Worm (Caenorhabditis elegans) whole organism, L4 larva: ENCODE results near the gene T28A11.4.
A peak's percentile ranks its signal among the peaks of the same experiment; 100 is the strongest.

ENCODE experiments used
- dpl-1 ChIP-seq: fragments of 150-350 bp; optimal IDR thresholded peaks from 2 replicates; lab custom pipeline; 2014; ENCODE audit warnings: missing biosample characterization, missing genetic modification reagents, missing genetic modification characterization
- dve-1 ChIP-seq: sonication (generic microtip); optimal IDR thresholded peaks from 2 replicates; lab custom pipeline; 2017; ENCODE audit warnings: antibody characterized with exemption, mild to moderate bottlenecking, missing genetic modification characterization, missing compliant biosample characterization; ENCODE audit not compliant: insufficient read depth
- fkh-10 ChIP-seq: fragments of 150-350 bp; optimal IDR thresholded peaks from 2 replicates; lab custom pipeline; 2014; ENCODE audit warnings: missing biosample characterization, missing genetic modification reagents, missing genetic modification characterization
- fos-1 ChIP-seq: fragments of 150-350 bp; optimal IDR thresholded peaks from 2 replicates; lab custom pipeline; 2014; ENCODE audit warnings: missing biosample characterization, missing genetic modification characterization
- lin-13 ChIP-seq: fragments of 150-350 bp; optimal IDR thresholded peaks from 2 replicates; lab custom pipeline; 2014; ENCODE audit warnings: missing biosample characterization, missing genetic modification reagents, missing genetic modification characterization
- lsy-2 ChIP-seq, 2 experiments: fragments of 150-350 bp in 1 of 2; sonication (generic microtip) in 1 of 2; optimal IDR thresholded peaks; 2 replicates each; lab custom pipeline; 2014 to 2017; ENCODE audit warnings: missing biosample characterization in 2 of 2, missing genetic modification characterization in 2 of 2
- madf-9 ChIP-seq: fragments of 200-800 bp; sonication (Bioruptor generic); conservative IDR thresholded peaks from 2 replicates; pipeline ENCODE4 v1.3.6; 2022; ENCODE audit warnings: missing genetic modification reagents, missing genetic modification characterization, missing compliant biosample characterization
- mes-2 ChIP-seq: sonication (generic microtip); optimal IDR thresholded peaks from 2 replicates; lab custom pipeline; 2016; ENCODE audit warnings: missing genotype, mild to moderate bottlenecking, missing genetic modification characterization, missing compliant biosample characterization; ENCODE audit not compliant: poor library complexity, severe bottlenecking
- nhr-11 ChIP-seq: fragments of 150-350 bp; optimal IDR thresholded peaks from 2 replicates; lab custom pipeline; 2014; ENCODE audit warnings: missing biosample characterization, missing genetic modification characterization
- nhr-28 ChIP-seq: fragments of 150-350 bp; optimal IDR thresholded peaks from 2 replicates; lab custom pipeline; 2014; ENCODE audit warnings: missing biosample characterization, missing genetic modification characterization
- snpc-4 ChIP-seq: fragments of 150-350 bp; optimal IDR thresholded peaks from 2 replicates; lab custom pipeline; 2014; ENCODE audit warnings: missing biosample characterization, missing genetic modification characterization
- unc-62 ChIP-seq, 3 experiments: fragments of 150-350 bp in 1 of 3; sonication (generic microtip); optimal IDR thresholded peaks in 2 of 3; peaks in 1 of 3; 1 replicate in 1 of 3; 2 replicates in 2 of 3; lab custom pipeline; 2014 to 2017; ENCODE audit warnings: missing biosample characterization in 3 of 3, missing genetic modification characterization in 3 of 3, missing genetic modification reagents in 3 of 3, missing genotype in 1 of 3
- zfp-3 ChIP-seq: fragments of 200-800 bp; sonication (Bioruptor generic); conservative IDR thresholded peaks from 2 replicates; pipeline ENCODE4 v1.3.6; 2022; ENCODE audit warnings: missing genetic modification reagents, missing genetic modification characterization, missing compliant biosample characterization

DNA sequence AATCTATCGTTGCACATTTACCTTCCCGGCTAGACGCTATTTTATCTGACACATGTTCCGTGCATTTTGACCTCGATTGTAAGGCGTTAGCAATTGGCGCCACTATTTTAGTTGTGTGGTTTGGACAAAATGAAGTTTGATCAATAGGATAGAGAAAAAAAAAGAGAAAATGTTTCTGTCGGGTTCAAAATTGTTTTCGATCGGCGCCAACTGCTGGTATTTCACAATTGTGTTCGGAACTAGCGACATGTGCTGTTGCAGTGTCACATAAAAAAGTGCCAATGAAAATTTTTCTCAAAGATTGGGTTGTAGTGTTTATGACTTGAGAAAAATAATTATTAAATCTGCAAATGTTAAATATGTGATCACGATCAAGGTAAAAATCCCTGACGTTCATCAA lies 5.3 kb downstream of the T28A11.4 start:
- TF ChIP-seq snpc-4 (no peak), lsy-2 (tag; optimal IDR thresholded peaks at IDR 0.05; lab: Kevin White, UChicago) (no peak), dve-1 (no peak), dpl-1 (no peak), lin-13 (GFP tag; lab: Kevin White, UChicago) (no peak), fkh-10 (no peak), fos-1 (tag; lab: Kevin White, UChicago) (no peak), zfp-3 (GFP tag; lab: Robert Waterston, UW) (no peak), mes-2 (tag; lab: Kevin White, UChicago) (no peak), madf-9 (GFP tag; lab: Robert Waterston, UW) (no peak), unc-62 (GFP tag; optimal IDR thresholded peaks at IDR 0.05 in 1 of 2; lab: Kevin White, UChicago) (no peak), unc-62 (tag; optimal IDR thresholded peaks at IDR 0.05; lab: Kevin White, UChicago) (no peak), nhr-11 (no peak), nhr-28 (tag; lab: Kevin White, UChicago) (peak; percentile 10)
